Worm (Caenorhabditis elegans) whole organism, late embryonic: ENCODE measurements around the gene pqn-70.

Experiments
- C38D4.7 ChIP-seq: fragments of 200-800 bp; sonication (Bioruptor generic); optimal IDR thresholded peaks from 2 replicates; lab custom pipeline; 2018; ENCODE audit warnings: mild to moderate bottlenecking, missing genetic modification characterization, moderate library complexity, missing compliant biosample characterization
- ama-1 ChIP-seq: fragments of 150-350 bp; optimal IDR thresholded peaks from 2 replicates; lab custom pipeline; 2014
- ceh-30 ChIP-seq: fragments of 150-350 bp; optimal IDR thresholded peaks from 2 replicates; lab custom pipeline; 2014; ENCODE audit warnings: missing biosample characterization, missing genetic modification characterization
- ceh-31 ChIP-seq: sonication (generic microtip); optimal IDR thresholded peaks from 2 replicates; lab custom pipeline; 2016; ENCODE audit warnings: missing genetic modification characterization, missing compliant biosample characterization
- ceh-45 ChIP-seq: fragments of 200-800 bp; sonication (Bioruptor generic); IDR thresholded peaks from 2 replicates; pipeline ENCODE4 v1.3.6; 2022; ENCODE audit warnings: missing genetic modification reagents, missing genetic modification characterization, missing compliant biosample characterization
- elt-2 ChIP-seq: sonication (generic microtip); optimal IDR thresholded peaks from 2 replicates; lab custom pipeline; 2016; ENCODE audit warnings: missing genetic modification reagents, missing genetic modification characterization, missing compliant biosample characterization
- fkh-10 ChIP-seq: fragments of 150-350 bp; optimal IDR thresholded peaks from 2 replicates; lab custom pipeline; 2014; ENCODE audit warnings: missing biosample characterization, missing genetic modification reagents, missing genetic modification characterization
- hlh-30 ChIP-seq: sonication (generic microtip); optimal IDR thresholded peaks from 2 replicates; lab custom pipeline; 2017; ENCODE audit warnings: antibody characterized with exemption, missing genetic modification characterization, missing compliant biosample characterization; ENCODE audit not compliant: insufficient read depth
- nfya-1 ChIP-seq: sonication (generic microtip); optimal IDR thresholded peaks from 2 replicates; lab custom pipeline; 2017; ENCODE audit warnings: missing genetic modification characterization, mild to moderate bottlenecking, missing compliant biosample characterization, antibody characterized with exemption, moderate library complexity
- odd-2 ChIP-seq: sonication (generic microtip); optimal IDR thresholded peaks from 2 replicates; lab custom pipeline; 2017; ENCODE audit warnings: antibody characterized with exemption, mild to moderate bottlenecking, missing genetic modification characterization, missing compliant biosample characterization
- pha-4 ChIP-seq: fragments of 150-350 bp; optimal IDR thresholded peaks from 2 replicates; lab custom pipeline; 2018; ENCODE audit warnings: missing biosample characterization, missing genetic modification reagents, missing genetic modification characterization
- pqm-1 ChIP-seq: sonication (generic microtip); optimal IDR thresholded peaks from 2 replicates; lab custom pipeline; 2016; ENCODE audit warnings: missing genetic modification characterization, missing compliant biosample characterization
- ttx-3 ChIP-seq: sonication (generic microtip); optimal IDR thresholded peaks from 2 replicates; lab custom pipeline; 2016; ENCODE audit warnings: missing genetic modification reagents, missing genetic modification characterization, missing compliant biosample characterization
- unc-86 ChIP-seq: sonication (generic microtip); optimal IDR thresholded peaks from 2 replicates; lab custom pipeline; 2016; ENCODE audit warnings: missing genetic modification characterization, missing compliant biosample characterization

DNA sequence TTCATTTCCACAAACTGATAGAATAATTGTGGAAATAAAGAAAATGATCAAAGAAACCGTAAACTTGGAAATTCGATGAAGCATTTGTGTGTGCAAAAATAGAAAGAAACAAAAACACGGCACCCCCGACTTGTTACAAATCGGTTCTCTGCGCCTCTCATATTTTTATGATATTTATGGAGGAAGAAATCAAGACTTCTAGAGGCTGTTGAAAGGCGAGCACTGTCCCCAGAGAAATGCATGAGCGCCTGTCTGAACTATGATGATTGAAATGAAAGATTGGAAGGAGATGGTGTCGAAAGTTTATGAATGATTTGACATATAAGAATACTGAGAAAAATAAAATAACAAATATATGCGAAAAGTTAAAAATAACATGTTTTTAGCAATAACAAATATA, 30.4 kb upstream of the pqn-70 start, which contains the start of gene lgc-36:
- TF ChIP-seq unc-86 (tag; lab: Kevin White, UChicago) (no peak), ama-1 (lab: Kevin White, UChicago) (no peak), C38D4.7 (GFP tag; lab: Kevin White, UChicago) (no peak), ttx-3 (tag; lab: Kevin White, UChicago) (no peak), pha-4 (tag; lab: Kevin White, UChicago) (no peak), elt-2 (tag; lab: Kevin White, UChicago) (no peak), odd-2 (tag; lab: Kevin White, UChicago) (no peak), fkh-10 (GFP tag; lab: Kevin White, UChicago) (no peak), ceh-31 (tag; lab: Kevin White, UChicago) (no peak), ceh-45 (GFP tag; lab: Robert Waterston, UW) (no peak), nfya-1 (tag; lab: Kevin White, UChicago) (no peak), ceh-30 (tag; lab: Kevin White, UChicago) (no peak), pqm-1 (tag; lab: Kevin White, UChicago) (no peak), hlh-30 (tag; lab: Kevin White, UChicago) (no peak)
